Worm (Caenorhabditis elegans) whole organism, L4 larva: ENCODE results near the gene T03E6.8.
A peak's percentile ranks its signal among the peaks of the same experiment; 100 is the strongest.

Experiments used
- ceh-82 ChIP-seq: sonication (generic microtip); optimal IDR thresholded peaks from 2 replicates; lab custom pipeline; 2017; ENCODE audit warnings: missing biosample characterization, missing genetic modification characterization
- fkh-10 ChIP-seq: fragments of 150-350 bp; optimal IDR thresholded peaks from 2 replicates; lab custom pipeline; 2014; ENCODE audit warnings: missing biosample characterization, missing genetic modification reagents, missing genetic modification characterization
- hlh-11 ChIP-seq: fragments of 200-800 bp; sonication (Bioruptor generic); optimal IDR thresholded peaks from 2 replicates; lab custom pipeline; 2018; ENCODE audit warnings: mild to moderate bottlenecking, missing genetic modification characterization, missing compliant biosample characterization
- lin-13 ChIP-seq: fragments of 150-350 bp; optimal IDR thresholded peaks from 2 replicates; lab custom pipeline; 2014; ENCODE audit warnings: missing biosample characterization, missing genetic modification reagents, missing genetic modification characterization
- lin-15B ChIP-seq: fragments of 150-350 bp; sonication (generic microtip); optimal IDR thresholded peaks from 3 replicates; lab custom pipeline; 2014; ENCODE audit warnings: missing biosample characterization, missing genetic modification characterization
- lin-39 ChIP-seq: fragments of 150-350 bp; optimal IDR thresholded peaks from 2 replicates; lab custom pipeline; 2014; ENCODE audit warnings: missing biosample characterization, missing genetic modification reagents, missing genetic modification characterization
- madf-9 ChIP-seq: fragments of 200-800 bp; sonication (Bioruptor generic); conservative IDR thresholded peaks from 2 replicates; pipeline ENCODE4 v1.3.6; 2022; ENCODE audit warnings: missing genetic modification reagents, missing genetic modification characterization, missing compliant biosample characterization
- mdt-29 ChIP-seq: fragments of 200-800 bp; sonication (Bioruptor generic); IDR thresholded peaks from 2 replicates; pipeline ENCODE4 v1.3.6; 2022; ENCODE audit warnings: missing genetic modification reagents, missing genetic modification characterization, missing compliant biosample characterization
- nhr-237 ChIP-seq: sonication (generic microtip); optimal IDR thresholded peaks from 2 replicates; lab custom pipeline; 2017; ENCODE audit warnings: missing biosample characterization, missing genetic modification characterization
- nhr-42 ChIP-seq: fragments of 200-800 bp; sonication (Bioruptor generic); IDR thresholded peaks from 2 replicates; pipeline ENCODE4 v1.3.6; 2022; ENCODE audit warnings: missing genetic modification characterization, missing compliant biosample characterization
- pqm-1 ChIP-seq: sonication (generic microtip); optimal IDR thresholded peaks from 2 replicates; lab custom pipeline; 2017; ENCODE audit warnings: missing biosample characterization, missing genetic modification characterization
- snpc-4 ChIP-seq: fragments of 150-350 bp; optimal IDR thresholded peaks from 2 replicates; lab custom pipeline; 2014; ENCODE audit warnings: missing biosample characterization, missing genetic modification characterization
- zfp-3 ChIP-seq: fragments of 200-800 bp; sonication (Bioruptor generic); conservative IDR thresholded peaks from 2 replicates; pipeline ENCODE4 v1.3.6; 2022; ENCODE audit warnings: missing genetic modification reagents, missing genetic modification characterization, missing compliant biosample characterization
- ztf-11 ChIP-seq: fragments of 150-350 bp; optimal IDR thresholded peaks from 2 replicates; lab custom pipeline; 2014; ENCODE audit warnings: missing biosample characterization, missing genetic modification characterization

DNA sequence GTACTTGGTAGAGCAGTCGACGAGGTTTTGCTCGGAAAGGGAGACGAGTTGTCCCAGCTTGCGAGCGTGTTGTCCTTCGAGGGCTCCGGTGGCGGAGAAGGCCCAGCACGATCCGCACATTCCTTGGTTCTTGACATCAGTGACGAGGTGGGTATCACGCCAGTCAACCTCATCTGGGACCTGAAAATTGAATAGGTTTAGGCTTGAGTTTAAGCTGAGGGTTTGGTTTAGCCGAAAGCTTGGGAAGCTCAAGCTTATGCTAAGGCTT is 9.3 kb downstream of the T03E6.8 start:
- TF ChIP-seq mdt-29 (GFP tag; lab: Robert Waterston, UW) (no peak), lin-15B (tag; lab: Kevin White, UChicago) (no peak), nhr-237 (tag; lab: Kevin White, UChicago) (no peak), ztf-11 (tag; lab: Kevin White, UChicago) (no peak), lin-13 (GFP tag; lab: Kevin White, UChicago) (no peak), lin-39 (tag; lab: Kevin White, UChicago) (no peak), nhr-42 (GFP tag; lab: Robert Waterston, UW) (no peak), zfp-3 (GFP tag; lab: Robert Waterston, UW) (peak; percentile 21; the same call in 1 of the 2 replicates), snpc-4 (tag; lab: Kevin White, UChicago) (no peak), pqm-1 (tag; lab: Kevin White, UChicago) (no peak), fkh-10 (GFP tag; lab: Kevin White, UChicago) (no peak), ceh-82 (tag; lab: Kevin White, UChicago) (no peak), hlh-11 (tag; lab: Kevin White, UChicago) (no peak), madf-9 (GFP tag; lab: Robert Waterston, UW) (no peak)
